Fruit fly (Drosophila melanogaster): ENCODE measurements around the gene CG43349.
A peak's percentile ranks its signal among the peaks of the same experiment; 100 is the strongest.

CG43349 gene

dm6 chr2L:1163538-1164143 is 36.4 kb upstream of the CG43349 start, which contains the start of gene CG5080:
Gene CG5080 (minus strand): TSS chr2L:1163886.
- no peak for TF ChIP-seq az2 (GFP tag; optimal IDR thresholded peaks at IDR 0.05)
- no peak for TF ChIP-seq otp (GFP tag; IDR thresholded peaks at IDR 0.05)
- peak; percentile 10 for TF ChIP-seq gcm (GFP tag; optimal IDR thresholded peaks at IDR 0.05)

dm6 chr2L:1164294-1164693 is 35.7 kb upstream of the CG43349 start, which contains the start of gene IntS14:
Gene IntS14 (plus strand): TSS chr2L:1164443.
- TF ChIP-seq bsh (GFP tag; optimal IDR thresholded peaks at IDR 0.05) (no peak), ewg (GFP tag; optimal IDR thresholded peaks at IDR 0.05) (no peak), CG9797 (GFP tag; optimal IDR thresholded peaks at IDR 0.05) (peak; percentile 9), lbe (GFP tag; optimal IDR thresholded peaks at IDR 0.05) (no peak), Neu2 (GFP tag; optimal IDR thresholded peaks at IDR 0.05; ENCODE audit: borderline replicate concordance) (no peak), CG3163 (GFP tag; optimal IDR thresholded peaks at IDR 0.05) (no peak), Usf (GFP tag; optimal IDR thresholded peaks at IDR 0.05) (no peak), CG18619 (GFP tag; optimal IDR thresholded peaks at IDR 0.05) (no peak), BEAF-32 (GFP tag; optimal IDR thresholded peaks at IDR 0.05) (peak; percentile 35), mld (GFP tag; IDR thresholded peaks at IDR 0.05; ENCODE audit: partially characterized antibody) (no peak), ham (GFP tag; IDR thresholded peaks at IDR 0.05) (no peak), so (GFP tag; IDR thresholded peaks at IDR 0.05) (no peak), tx (GFP tag; optimal IDR thresholded peaks at IDR 0.05) (no peak), crol (GFP tag; IDR thresholded peaks at IDR 0.05) (no peak), CG1647 (GFP tag; optimal IDR thresholded peaks at IDR 0.05) (no peak), Bdp1 (GFP tag; optimal IDR thresholded peaks at IDR 0.05) (no peak), CG9215 (GFP tag; IDR thresholded peaks at IDR 0.05) (no peak), ash1 (GFP tag; optimal IDR thresholded peaks at IDR 0.05) (no peak), kay (GFP tag; optimal IDR thresholded peaks at IDR 0.05) (no peak), ems (GFP tag; optimal IDR thresholded peaks at IDR 0.05) (no peak), grau (tag; optimal IDR thresholded peaks at IDR 0.05) (no peak), sug (tag; optimal IDR thresholded peaks at IDR 0.05) (no peak), CG5953 (GFP tag; IDR thresholded peaks at IDR 0.05) (no peak), Gsc (GFP tag; IDR thresholded peaks at IDR 0.05) (no peak), Vsx1 (GFP tag; optimal IDR thresholded peaks at IDR 0.05) (no peak), CG10366 (GFP tag; IDR thresholded peaks at IDR 0.05) (no peak), Mrtf (GFP tag; IDR thresholded peaks at IDR 0.05) (no peak), CG6254 (GFP tag; optimal IDR thresholded peaks at IDR 0.05) (no peak), Ptx1 (GFP tag; IDR thresholded peaks at IDR 0.05) (no peak), dpn (GFP tag; optimal IDR thresholded peaks at IDR 0.05) (no peak), Poxn (GFP tag; IDR thresholded peaks at IDR 0.05) (no peak), HmgD (GFP tag; optimal IDR thresholded peaks at IDR 0.05) (no peak), wek (GFP tag; optimal IDR thresholded peaks at IDR 0.05) (no peak), Tbp (GFP tag; optimal IDR thresholded peaks at IDR 0.05) (no peak), ftz-f1 (GFP tag; optimal IDR thresholded peaks at IDR 0.05) (no peak), Myb (GFP tag; optimal IDR thresholded peaks at IDR 0.05) (peak; percentile 73), tna (GFP tag; IDR thresholded peaks at IDR 0.05; ENCODE audit: partially characterized antibody) (no peak), CHES-1-like (GFP tag; optimal IDR thresholded peaks at IDR 0.05) (no peak), Nf-YC (tag; optimal IDR thresholded peaks at IDR 0.05) (no peak), Nf-YB (GFP tag; optimal IDR thresholded peaks at IDR 0.05) (no peak), pros (GFP tag; optimal IDR thresholded peaks at IDR 0.05) (no peak), CG10147 (GFP tag; optimal IDR thresholded peaks at IDR 0.05) (no peak), pita (GFP tag; optimal IDR thresholded peaks at IDR 0.05) (no peak), CG1529 (GFP tag; optimal IDR thresholded peaks at IDR 0.05) (no peak), pb (GFP tag; optimal IDR thresholded peaks at IDR 0.05) (no peak), CG30431 (GFP tag; optimal IDR thresholded peaks at IDR 0.05) (no peak), Ssrp (tag; optimal IDR thresholded peaks at IDR 0.05) (no peak)

Measured in whole organism, embryonic.